Worm (Caenorhabditis elegans): Measurements from ENCODE around the gene sax-3.

DNA sequence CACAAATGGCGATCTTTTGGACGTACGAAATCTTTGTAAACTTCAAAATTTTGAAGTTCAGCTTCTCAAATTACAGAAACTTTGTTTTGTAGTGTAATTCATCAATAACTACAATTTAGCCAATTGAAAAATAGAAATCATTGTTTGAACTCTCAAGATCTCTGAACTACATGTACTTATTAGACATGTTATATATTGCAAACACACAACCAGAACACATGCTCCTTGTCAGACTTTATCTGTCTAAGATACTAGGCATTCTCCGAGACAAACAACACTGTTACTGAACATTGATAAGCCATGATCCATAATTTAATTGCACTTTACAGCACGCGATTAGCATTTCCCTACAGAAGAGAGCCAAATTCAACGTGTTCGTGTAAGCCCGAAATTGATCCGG, 41.2 kb downstream of the sax-3 start, which contains the start of gene ZK813.6:
- no peak for TF ChIP-seq ztf-11 (tag; optimal IDR thresholded peaks at IDR 0.05)
- no peak for TF ChIP-seq mep-1 (tag; optimal IDR thresholded peaks at IDR 0.05)
- TF ChIP-seq ham-2 (GFP tag; optimal IDR thresholded peaks at IDR 0.05) = no peak
- no peak for TF ChIP-seq blmp-1 (tag; optimal IDR thresholded peaks at IDR 0.05)
- TF ChIP-seq elt-1 (tag; optimal IDR thresholded peaks at IDR 0.05; ENCODE audit: borderline replicate concordance, insufficient read depth) = no peak
- TF ChIP-seq sptf-1 (tag; optimal IDR thresholded peaks at IDR 0.05) = no peak
- no peak for TF ChIP-seq nhr-76 (tag; optimal IDR thresholded peaks at IDR 0.05)
- TF ChIP-seq sem-2 (GFP tag; optimal IDR thresholded peaks at IDR 0.05) = no peak
- no peak for TF ChIP-seq unc-62 (GFP tag; optimal IDR thresholded peaks at IDR 0.05)
- TF ChIP-seq elt-3 (tag; optimal IDR thresholded peaks at IDR 0.05) = no peak
- TF ChIP-seq unc-120 (tag; optimal IDR thresholded peaks at IDR 0.05; ENCODE audit: poor library complexity, severe bottlenecking) = no peak
- TF ChIP-seq ceh-39 (tag; optimal IDR thresholded peaks at IDR 0.05) = no peak
